Worm (Caenorhabditis elegans) whole organism, mixed stage, embryonic: ENCODE measurements around the gene gdi-1.

Experiments
- M03D4.4 ChIP-seq: sonication (generic microtip); optimal IDR thresholded peaks from 2 replicates; lab custom pipeline; 2017; ENCODE audit warnings: mild to moderate bottlenecking, missing genetic modification characterization, missing compliant biosample characterization
- bed-3 ChIP-seq: fragments of 200-800 bp; sonication (Bioruptor generic); optimal IDR thresholded peaks from 3 replicates; lab custom pipeline; 2018; ENCODE audit warnings: mild to moderate bottlenecking, missing genetic modification characterization, moderate library complexity, missing compliant biosample characterization
- blmp-1 ChIP-seq: fragments of 150-350 bp; optimal IDR thresholded peaks from 2 replicates; lab custom pipeline; 2014; ENCODE audit warnings: missing biosample characterization, missing genetic modification characterization
- ceh-39 ChIP-seq: fragments of 150-350 bp; optimal IDR thresholded peaks from 2 replicates; lab custom pipeline; 2014; ENCODE audit warnings: missing biosample characterization, missing genetic modification characterization
- ceh-83 ChIP-seq: fragments of 200-800 bp; sonication (Bioruptor generic); optimal IDR thresholded peaks from 2 replicates; lab custom pipeline; 2018; ENCODE audit warnings: mild to moderate bottlenecking, missing genetic modification characterization, missing compliant biosample characterization
- ces-1 ChIP-seq: fragments of 150-350 bp; optimal IDR thresholded peaks from 2 replicates; lab custom pipeline; 2014; ENCODE audit warnings: missing biosample characterization, missing genetic modification reagents, missing genetic modification characterization
- cnd-1 ChIP-seq: fragments of 200-800 bp; sonication (Bioruptor generic); optimal IDR thresholded peaks from 2 replicates; lab custom pipeline; 2018; ENCODE audit warnings: mild to moderate bottlenecking, missing genetic modification characterization, missing compliant biosample characterization
- drap-1 ChIP-seq: fragments of 200-800 bp; sonication (Bioruptor generic); optimal IDR thresholded peaks from 3 replicates; lab custom pipeline; 2018; ENCODE audit warnings: mild to moderate bottlenecking, missing genetic modification characterization, missing compliant biosample characterization
- elt-1 ChIP-seq: sonication (generic microtip); optimal IDR thresholded peaks from 2 replicates; lab custom pipeline; 2017; ENCODE audit warnings: missing genetic modification characterization, mild to moderate bottlenecking, missing compliant biosample characterization, antibody characterized with exemption, moderate library complexity, borderline replicate concordance; ENCODE audit not compliant: insufficient read depth
- elt-3 ChIP-seq: fragments of 150-350 bp; optimal IDR thresholded peaks from 2 replicates; lab custom pipeline; 2014; ENCODE audit warnings: missing biosample characterization, missing genetic modification characterization
- ham-2 ChIP-seq: fragments of 200-800 bp; sonication (Bioruptor generic); optimal IDR thresholded peaks from 2 replicates; lab custom pipeline; 2018; ENCODE audit warnings: mild to moderate bottlenecking, missing genetic modification characterization, missing compliant biosample characterization
- hlh-1 ChIP-seq: fragments of 150-350 bp; optimal IDR thresholded peaks from 2 replicates; lab custom pipeline; 2014; ENCODE audit warnings: missing biosample characterization, missing genetic modification reagents, missing genetic modification characterization
- lin-13 ChIP-seq: fragments of 150-350 bp; optimal IDR thresholded peaks from 2 replicates; lab custom pipeline; 2014; ENCODE audit warnings: missing biosample characterization, missing genetic modification characterization
- lin-32 ChIP-seq: fragments of 200-800 bp; sonication (Bioruptor generic); optimal IDR thresholded peaks from 2 replicates; lab custom pipeline; 2018; ENCODE audit warnings: mild to moderate bottlenecking, missing genetic modification characterization, missing compliant biosample characterization
- lsy-2 ChIP-seq: fragments of 150-350 bp; optimal IDR thresholded peaks from 2 replicates; lab custom pipeline; 2014; ENCODE audit warnings: missing biosample characterization, missing genetic modification characterization
- mab-5 ChIP-seq: fragments of 150-350 bp; optimal IDR thresholded peaks from 2 replicates; lab custom pipeline; 2014; ENCODE audit warnings: missing biosample characterization, missing genetic modification characterization
- mep-1 ChIP-seq: fragments of 150-350 bp; optimal IDR thresholded peaks from 2 replicates; lab custom pipeline; 2017; ENCODE audit warnings: missing biosample characterization, missing genetic modification reagents, missing genetic modification characterization, inconsistent platforms
- nhr-12 ChIP-seq: fragments of 150-350 bp; optimal IDR thresholded peaks from 2 replicates; lab custom pipeline; 2014; ENCODE audit warnings: missing biosample characterization, missing genetic modification characterization
- nhr-237 ChIP-seq: fragments of 150-350 bp; optimal IDR thresholded peaks from 2 replicates; lab custom pipeline; 2014; ENCODE audit warnings: missing biosample characterization, missing genetic modification characterization
- pha-4 ChIP-seq: fragments of 150-350 bp; optimal IDR thresholded peaks from 2 replicates; lab custom pipeline; 2018; ENCODE audit warnings: missing biosample characterization, missing genetic modification reagents, missing genetic modification characterization
- sem-2 ChIP-seq: fragments of 200-800 bp; sonication (Bioruptor generic); optimal IDR thresholded peaks from 2 replicates; lab custom pipeline; 2018; ENCODE audit warnings: mild to moderate bottlenecking, missing genetic modification characterization, missing compliant biosample characterization
- snpc-4 ChIP-seq: fragments of 150-350 bp; optimal IDR thresholded peaks from 2 replicates; lab custom pipeline; 2014; ENCODE audit warnings: missing biosample characterization, missing genetic modification characterization
- sptf-1 ChIP-seq: sonication (generic microtip); optimal IDR thresholded peaks from 2 replicates; lab custom pipeline; 2017; ENCODE audit warnings: mild to moderate bottlenecking, missing genetic modification characterization, moderate library complexity, missing compliant biosample characterization
- tbx-8 ChIP-seq: fragments of 200-800 bp; sonication (Bioruptor generic); optimal IDR thresholded peaks from 2 replicates; lab custom pipeline; 2018; ENCODE audit warnings: mild to moderate bottlenecking, missing genetic modification characterization, moderate library complexity, missing compliant biosample characterization
- unc-120 ChIP-seq: sonication (generic microtip); optimal IDR thresholded peaks from 2 replicates; lab custom pipeline; 2017; ENCODE audit warnings: missing genetic modification characterization, missing compliant biosample characterization; ENCODE audit not compliant: poor library complexity, severe bottlenecking
- unc-39 ChIP-seq: fragments of 150-350 bp; optimal IDR thresholded peaks from 2 replicates; lab custom pipeline; 2014; ENCODE audit warnings: missing biosample characterization, missing genetic modification characterization
- unc-62 ChIP-seq: fragments of 150-350 bp; optimal IDR thresholded peaks from 2 replicates; lab custom pipeline; 2014; ENCODE audit warnings: missing biosample characterization, missing genetic modification reagents, missing genetic modification characterization
- zip-8 ChIP-seq: fragments of 150-350 bp; optimal IDR thresholded peaks from 2 replicates; lab custom pipeline; 2014; ENCODE audit warnings: missing biosample characterization, missing genetic modification characterization
- ztf-11 ChIP-seq: fragments of 150-350 bp; optimal IDR thresholded peaks from 2 replicates; lab custom pipeline; 2014; ENCODE audit warnings: missing biosample characterization, missing genetic modification characterization

Gene gdi-1

ce11 chrIV:14833537-14833936, 40.9 kb upstream of the gdi-1 start:
- TF ChIP-seq M03D4.4 (tag; lab: Kevin White, UChicago): no peak
- TF ChIP-seq sptf-1: peak; percentile 15

- no peak for TF ChIP-seq unc-62
- no peak for TF ChIP-seq ham-2 (GFP tag; lab: Kevin White, UChicago)
- TF ChIP-seq nhr-12: no peak
- TF ChIP-seq M03D4.4 (tag; lab: Kevin White, UChicago): no peak
- TF ChIP-seq pha-4 (tag; lab: Kevin White, UChicago): no peak
- TF ChIP-seq lin-13 (tag; lab: Kevin White, UChicago): no peak
- TF ChIP-seq ceh-39 (tag; lab: Kevin White, UChicago): no peak
- no peak for TF ChIP-seq tbx-8 (GFP tag; lab: Kevin White, UChicago)
- TF ChIP-seq unc-120: no peak
- TF ChIP-seq bed-3: no peak
- TF ChIP-seq lsy-2: no peak
- TF ChIP-seq nhr-237 (tag; lab: Kevin White, UChicago): no peak
- TF ChIP-seq blmp-1 (tag; lab: Kevin White, UChicago): no peak
- no peak for TF ChIP-seq mab-5 (tag; lab: Kevin White, UChicago)
- no peak for TF ChIP-seq ces-1 (GFP tag; lab: Kevin White, UChicago)
- no peak for TF ChIP-seq sptf-1
These were observed 36.3 kb upstream of the gdi-1 start, which contains the start of gene hhat-2 for ce11 chrIV:14829026-14829425. Gene hhat-2 (minus strand): TSS chrIV:14829126.

ce11 chrIV:14828218-14828617, 35.5 kb upstream of the gdi-1 start:
- TF ChIP-seq ztf-11 (tag; lab: Kevin White, UChicago): no peak
- no peak for TF ChIP-seq nhr-237 (tag; lab: Kevin White, UChicago)
- no peak for TF ChIP-seq ces-1 (GFP tag; lab: Kevin White, UChicago)
- no peak for TF ChIP-seq drap-1 (GFP tag; lab: Kevin White, UChicago)
- TF ChIP-seq mep-1: no peak
- no peak for TF ChIP-seq ceh-83 (GFP tag; lab: Kevin White, UChicago)
- TF ChIP-seq elt-3 (tag; lab: Kevin White, UChicago): no peak
- no peak for TF ChIP-seq pha-4 (tag; lab: Kevin White, UChicago)
- TF ChIP-seq ham-2 (GFP tag; lab: Kevin White, UChicago): no peak
- TF ChIP-seq bed-3: no peak
- no peak for TF ChIP-seq nhr-12
- no peak for TF ChIP-seq unc-39 (tag; lab: Kevin White, UChicago)
- TF ChIP-seq mab-5 (tag; lab: Kevin White, UChicago): no peak
- TF ChIP-seq lin-32 (GFP tag; lab: Kevin White, UChicago): no peak
- no peak for TF ChIP-seq elt-1 (tag; lab: Kevin White, UChicago)
- no peak for TF ChIP-seq zip-8 (tag; lab: Kevin White, UChicago)

- no peak for TF ChIP-seq mab-5 (tag; lab: Kevin White, UChicago)
- no peak for TF ChIP-seq unc-120
- no peak for TF ChIP-seq unc-39 (tag; lab: Kevin White, UChicago)
- no peak for TF ChIP-seq blmp-1 (tag; lab: Kevin White, UChicago)
- no peak for TF ChIP-seq tbx-8 (GFP tag; lab: Kevin White, UChicago)
- no peak for TF ChIP-seq lin-13 (tag; lab: Kevin White, UChicago)
- no peak for TF ChIP-seq ham-2 (GFP tag; lab: Kevin White, UChicago)
- TF ChIP-seq hlh-1: no peak
- TF ChIP-seq ztf-11 (tag; lab: Kevin White, UChicago): no peak
- no peak for TF ChIP-seq nhr-237 (tag; lab: Kevin White, UChicago)
- no peak for TF ChIP-seq ceh-39 (tag; lab: Kevin White, UChicago)
These were observed 33.6 kb upstream of the gdi-1 start for ce11 chrIV:14826151-14826757.

ce11 chrIV:14825379-14825778, 32.7 kb upstream of the gdi-1 start, which contains the start of gene rps-18:
Gene rps-18 (plus strand): TSS chrIV:14825679.
- TF ChIP-seq zip-8 (tag; lab: Kevin White, UChicago): no peak
- no peak for TF ChIP-seq lin-32 (GFP tag; lab: Kevin White, UChicago)
- TF ChIP-seq hlh-1: no peak
- no peak for TF ChIP-seq elt-3 (tag; lab: Kevin White, UChicago)
- TF ChIP-seq bed-3: no peak

- TF ChIP-seq unc-120 (peak; percentile 46), ceh-39 (tag; lab: Kevin White, UChicago) (peak; percentile 69), drap-1 (GFP tag; lab: Kevin White, UChicago) (peak; percentile 41), elt-3 (tag; lab: Kevin White, UChicago) (no peak), lsy-2 (peak; percentile 97), bed-3 (no peak), ces-1 (GFP tag; lab: Kevin White, UChicago) (peak; percentile 64), elt-1 (tag; lab: Kevin White, UChicago) (no peak), M03D4.4 (tag; lab: Kevin White, UChicago) (peak; percentile 61), sem-2 (no peak), cnd-1 (tag; lab: Kevin White, UChicago) (peak; percentile 46), nhr-237 (tag; lab: Kevin White, UChicago) (peak; percentile 83), sptf-1 (peak; percentile 49), mep-1 (peak; percentile 35), zip-8 (tag; lab: Kevin White, UChicago) (no peak), snpc-4 (tag; lab: Kevin White, UChicago) (no peak), ceh-83 (GFP tag; lab: Kevin White, UChicago) (peak; percentile 35), lin-13 (tag; lab: Kevin White, UChicago) (peak; percentile 68)
These were observed 32.2 kb upstream of the gdi-1 start, which contains the start of gene sec-61.A for ce11 chrIV:14824878-14825352. Gene sec-61.A (minus strand): TSS chrIV:14825264.
